Worm (Caenorhabditis elegans): Measurements from ENCODE around the gene bir-1.
A peak's percentile ranks its signal among the peaks of the same experiment; 100 is the strongest.

Gene bir-1

ce11 chrV:11629222-11630026, 14.9 kb upstream of the bir-1 start, which contains the start of gene F35B12.10 (continued):
- TF ChIP-seq mdt-29 (GFP tag; IDR thresholded peaks at IDR 0.05) (no peak), gei-8 (GFP tag; optimal IDR thresholded peaks at IDR 0.05) (no peak), set-16 (GFP tag; IDR thresholded peaks at IDR 0.05) (no peak), mxl-2 (GFP tag; conservative IDR thresholded peaks at IDR 0.05) (no peak), ceh-32 (tag; optimal IDR thresholded peaks at IDR 0.05; ENCODE audit: poor library complexity) (no peak), dve-1 (tag; optimal IDR thresholded peaks at IDR 0.05; ENCODE audit: insufficient read depth) (peak; percentile 47), tag-97 (GFP tag; IDR thresholded peaks at IDR 0.05) (no peak), hlh-11 (tag; optimal IDR thresholded peaks at IDR 0.05) (peak; percentile 83), nhr-25 (tag; optimal IDR thresholded peaks at IDR 0.05; ENCODE audit: borderline replicate concordance, insufficient read depth) (no peak), daf-16 (GFP tag; optimal IDR thresholded peaks at IDR 0.05) (peak in 1 of 2 experiments; percentile 2), daf-16 (tag; optimal IDR thresholded peaks at IDR 0.05) (peak; percentile 62), nhr-28 (tag; optimal IDR thresholded peaks at IDR 0.05) (peak; percentile 65), ama-1 (optimal IDR thresholded peaks at IDR 0.05) (no peak), zag-1 (tag; optimal IDR thresholded peaks at IDR 0.05) (no peak), zip-2 (tag; optimal IDR thresholded peaks at IDR 0.05) (no peak), pqm-1 (tag; optimal IDR thresholded peaks at IDR 0.05) (peak; percentile 59), ceh-44 (GFP tag; IDR thresholded peaks at IDR 0.05) (no peak), nhr-77 (tag; optimal IDR thresholded peaks at IDR 0.05) (peak; percentile 34), nhr-76 (tag; optimal IDR thresholded peaks at IDR 0.05) (no peak), ZK337.2 (GFP tag; IDR thresholded peaks at IDR 0.05) (no peak), lin-39 (tag; optimal IDR thresholded peaks at IDR 0.05) (no peak), php-3 (GFP tag; IDR thresholded peaks at IDR 0.05) (peak; percentile 45; the same call in 1 of the 2 replicates), nhr-111 (GFP tag; optimal IDR thresholded peaks at IDR 0.05) (no peak), madf-5 (GFP tag; IDR thresholded peaks at IDR 0.05) (no peak), egl-43 (GFP tag; IDR thresholded peaks at IDR 0.05) (0 out of 2 replicates have a peak, but pooled peaks have one; percentile 14)

- TF ChIP-seq daf-19 (GFP tag; conservative IDR thresholded peaks at IDR 0.05) (no peak), unc-62 (GFP tag; optimal IDR thresholded peaks at IDR 0.05 in 1 of 2) (peak in 1 of 2 experiments; percentile 64), unc-62 (tag; optimal IDR thresholded peaks at IDR 0.05) (no peak)
These were observed 13.1 kb upstream of the bir-1 start for ce11 chrV:11631128-11631527.

ce11 chrV:11635587-11635986, 8.7 kb upstream of the bir-1 start:
- no peak for TF ChIP-seq unc-62 (GFP tag; optimal IDR thresholded peaks at IDR 0.05 in 1 of 2)
- no peak for TF ChIP-seq unc-62 (tag; optimal IDR thresholded peaks at IDR 0.05)
- TF ChIP-seq aha-1 (tag) = peak; percentile 97

ce11 chrV:11637191-11637590, 7.1 kb upstream of the bir-1 start, which contains the start of gene sipa-1:
Gene sipa-1, minus strand, starts transcription at chrV:11637291.
- no peak for TF ChIP-seq T26A8.4 (GFP tag; IDR thresholded peaks at IDR 0.05)
- TF ChIP-seq ctbp-1 (GFP tag; IDR thresholded peaks at IDR 0.05) = no peak
- TF ChIP-seq daf-16 (GFP tag; optimal IDR thresholded peaks at IDR 0.05) = no peak
- no peak for TF ChIP-seq daf-16 (tag; optimal IDR thresholded peaks at IDR 0.05)
- TF ChIP-seq mdl-1 (tag; optimal IDR thresholded peaks at IDR 0.05) = no peak

- peak in 1 of 2 experiments; percentile 75 for TF ChIP-seq unc-62 (GFP tag; optimal IDR thresholded peaks at IDR 0.05 in 1 of 2)
- TF ChIP-seq unc-62 (tag; optimal IDR thresholded peaks at IDR 0.05) = no peak
- peak; percentile 27 for TF ChIP-seq nhr-6 (tag; optimal IDR thresholded peaks at IDR 0.05)
- TF ChIP-seq nhr-28 (tag; optimal IDR thresholded peaks at IDR 0.05) = peak; percentile 35
- no peak for TF ChIP-seq nhr-77 (tag; optimal IDR thresholded peaks at IDR 0.05)
- peak; percentile 76 for TF ChIP-seq ceh-20 (GFP tag; IDR thresholded peaks at IDR 0.05)
- 0 out of 2 replicates have a peak, but pooled peaks have one; percentile 17 for TF ChIP-seq saeg-2 (GFP tag; IDR thresholded peaks at IDR 0.05)
- no peak for TF ChIP-seq T26A8.4 (GFP tag; IDR thresholded peaks at IDR 0.05)
- TF ChIP-seq hif-1 (tag; optimal IDR thresholded peaks at IDR 0.05) = peak in 1 of 2 experiments; percentile 60
- TF ChIP-seq aha-1 (tag) = peak; percentile 95
- peak; percentile 48 for TF ChIP-seq mes-2 (tag; optimal IDR thresholded peaks at IDR 0.05; ENCODE audit: poor library complexity, severe bottlenecking)
- TF ChIP-seq daf-16 (GFP tag; optimal IDR thresholded peaks at IDR 0.05) = peak in 1 of 2 experiments; percentile 46
- TF ChIP-seq daf-16 (tag; optimal IDR thresholded peaks at IDR 0.05) = no peak
- peak; percentile 50 for TF ChIP-seq rbr-2 (tag; optimal IDR thresholded peaks at IDR 0.05)
- TF ChIP-seq dmd-6 (GFP tag; IDR thresholded peaks at IDR 0.05) = peak; percentile 33; the same call in 1 of the 2 replicates
- no peak for TF ChIP-seq arid-1 (GFP tag; conservative IDR thresholded peaks at IDR 0.05)
- peak; percentile 74 for TF ChIP-seq hlh-30 (tag; optimal IDR thresholded peaks at IDR 0.05; ENCODE audit: insufficient read depth)
These were observed 5.6 kb upstream of the bir-1 start for ce11 chrV:11638634-11639117.

Measured in whole organism, L4 larva.